Fruit fly (Drosophila melanogaster) whole organism, prepupa: ENCODE data around the gene N.

Source experiments
- Blimp-1 ChIP-seq: fragments of 200-800 bp; sonication (Bioruptor generic); optimal IDR thresholded peaks from 3 replicates; lab custom pipeline; 2017; ENCODE audit warnings: missing biosample characterization, missing genetic modification characterization, mild to moderate bottlenecking, moderate library complexity, missing genetic modification reagents
- CG10631 ChIP-seq: fragments of 200-800 bp; sonication (Bioruptor generic); optimal IDR thresholded peaks from 2 replicates; lab custom pipeline; 2016; ENCODE audit warnings: missing biosample characterization, missing genetic modification characterization
- CG10669 ChIP-seq: fragments of 200-800 bp; sonication (Bioruptor generic); optimal IDR thresholded peaks from 3 replicates; lab custom pipeline; 2018; ENCODE audit warnings: missing biosample characterization, mild to moderate bottlenecking, missing genetic modification characterization, moderate library complexity
- CG11294 ChIP-seq: fragments of 200-800 bp; sonication (Bioruptor generic); IDR thresholded peaks from 2 replicates; pipeline ENCODE4 v1.3.6; 2022; ENCODE audit warnings: missing biosample characterization, missing genetic modification characterization
- CG11762 ChIP-seq: fragments of 200-800 bp; sonication (Bioruptor generic); optimal IDR thresholded peaks from 3 replicates; lab custom pipeline; 2016; ENCODE audit warnings: missing biosample characterization, missing genetic modification characterization; ENCODE audit not compliant: insufficient read depth
- CG11902 ChIP-seq: fragments of 200-800 bp; sonication (Bioruptor generic); optimal IDR thresholded peaks from 3 replicates; lab custom pipeline; 2016; ENCODE audit warnings: missing biosample characterization, missing genetic modification characterization
- CG15336 ChIP-seq: fragments of 200-800 bp; sonication (Bioruptor generic); IDR thresholded peaks from 2 replicates; pipeline ENCODE4 v1.3.6; 2022; ENCODE audit warnings: missing biosample characterization, missing genetic modification characterization
- CG1621 ChIP-seq: fragments of 200-800 bp; sonication (Bioruptor generic); optimal IDR thresholded peaks from 3 replicates; lab custom pipeline; 2018; ENCODE audit warnings: missing biosample characterization, mild to moderate bottlenecking, missing genetic modification characterization
- CG3032 ChIP-seq: fragments of 200-800 bp; optimal IDR thresholded peaks from 2 replicates; lab custom pipeline; 2019; ENCODE audit warnings: missing biosample characterization, mild to moderate bottlenecking, missing genetic modification characterization, moderate library complexity
- CG31627 ChIP-seq: fragments of 200-800 bp; sonication (Bioruptor generic); optimal IDR thresholded peaks from 3 replicates; lab custom pipeline; 2016; ENCODE audit warnings: missing biosample characterization, missing genetic modification characterization
- CG32006 ChIP-seq: fragments of 200-800 bp; sonication (Bioruptor generic); optimal IDR thresholded peaks from 3 replicates; lab custom pipeline; 2017; ENCODE audit warnings: missing biosample characterization, mild to moderate bottlenecking, missing genetic modification characterization
- CG34406 ChIP-seq: fragments of 200-800 bp; sonication (Bioruptor generic); optimal IDR thresholded peaks from 3 replicates; lab custom pipeline; 2016; ENCODE audit warnings: missing biosample characterization, missing genetic modification characterization
- CG3919 ChIP-seq: fragments of 200-800 bp; sonication (Bioruptor generic); optimal IDR thresholded peaks from 3 replicates; lab custom pipeline; 2016; ENCODE audit warnings: missing biosample characterization, missing genetic modification characterization
- CG4318 ChIP-seq: fragments of 200-800 bp; sonication (Bioruptor generic); optimal IDR thresholded peaks from 3 replicates; lab custom pipeline; 2017; ENCODE audit warnings: missing biosample characterization, mild to moderate bottlenecking, missing genetic modification characterization
- CG6792 ChIP-seq: fragments of 200-800 bp; sonication (Bioruptor generic); optimal IDR thresholded peaks from 3 replicates; lab custom pipeline; 2016; ENCODE audit warnings: missing biosample characterization, missing genetic modification characterization
- CG6808 ChIP-seq: fragments of 200-800 bp; sonication (Bioruptor generic); optimal IDR thresholded peaks from 3 replicates; lab custom pipeline; 2017; ENCODE audit warnings: missing biosample characterization, missing genetic modification characterization, mild to moderate bottlenecking, moderate library complexity, missing genetic modification reagents
- CG6854 ChIP-seq: fragments of 200-800 bp; sonication (Bioruptor generic); optimal IDR thresholded peaks from 2 replicates; lab custom pipeline; 2017; ENCODE audit warnings: missing biosample characterization, mild to moderate bottlenecking, missing genetic modification characterization
- CG7368 ChIP-seq: fragments of 200-800 bp; sonication (Bioruptor generic); optimal IDR thresholded peaks from 3 replicates; lab custom pipeline; 2016; ENCODE audit warnings: missing biosample characterization, missing genetic modification characterization
- Eip75B ChIP-seq: fragments of 200-800 bp; sonication (Bioruptor generic); optimal IDR thresholded peaks from 3 replicates; lab custom pipeline; 2016; ENCODE audit warnings: missing biosample characterization, missing genetic modification characterization
- Eip78C ChIP-seq: fragments of 200-800 bp; sonication (Bioruptor generic); peaks from one replicate; lab custom pipeline; 2016; ENCODE audit warnings: missing biosample characterization, missing genetic modification characterization
- Eip93F ChIP-seq: fragments of 200-800 bp; sonication (Bioruptor generic); optimal IDR thresholded peaks from 2 replicates; lab custom pipeline; 2016; ENCODE audit warnings: missing biosample characterization, mild to moderate bottlenecking, missing genetic modification characterization
- Ets21C ChIP-seq: fragments of 200-800 bp; sonication (Bioruptor generic); optimal IDR thresholded peaks from 3 replicates; lab custom pipeline; 2016; ENCODE audit warnings: missing biosample characterization, missing genetic modification characterization
- Ets96B ChIP-seq: fragments of 200-800 bp; optimal IDR thresholded peaks from 2 replicates; lab custom pipeline; 2019; ENCODE audit warnings: missing biosample characterization, mild to moderate bottlenecking, missing genetic modification characterization, moderate library complexity
- Gug ChIP-seq: fragments of 200-800 bp; sonication (Bioruptor generic); IDR thresholded peaks from 2 replicates; pipeline ENCODE4 v1.3.6; 2022; ENCODE audit warnings: missing biosample characterization, missing genetic modification characterization
- Hr39 ChIP-seq: fragments of 200-800 bp; sonication (Bioruptor generic); optimal IDR thresholded peaks from 2 replicates; lab custom pipeline; 2016; ENCODE audit warnings: missing biosample characterization, missing genetic modification characterization
- Hr4 ChIP-seq: fragments of 200-800 bp; sonication (Bioruptor generic); optimal IDR thresholded peaks from 3 replicates; lab custom pipeline; 2016; ENCODE audit warnings: missing biosample characterization, missing genetic modification characterization
- Lpt ChIP-seq: fragments of 200-800 bp; sonication (Bioruptor generic); optimal IDR thresholded peaks from 3 replicates; lab custom pipeline; 2016; ENCODE audit warnings: missing biosample characterization, missing genetic modification characterization
- Met ChIP-seq: fragments of 200-800 bp; sonication (Bioruptor generic); optimal IDR thresholded peaks from 3 replicates; lab custom pipeline; 2016; ENCODE audit warnings: missing biosample characterization, missing genetic modification characterization
- OdsH ChIP-seq: fragments of 200-800 bp; sonication (Bioruptor generic); optimal IDR thresholded peaks from 3 replicates; lab custom pipeline; 2016; ENCODE audit warnings: missing biosample characterization, missing genetic modification characterization
- Smox ChIP-seq: fragments of 200-800 bp; sonication (Bioruptor generic); optimal IDR thresholded peaks from 3 replicates; lab custom pipeline; 2016; ENCODE audit warnings: missing biosample characterization, missing genetic modification characterization
- Sox102F ChIP-seq: fragments of 200-800 bp; sonication (Bioruptor generic); optimal IDR thresholded peaks from 2 replicates; lab custom pipeline; 2016; ENCODE audit warnings: missing biosample characterization, mild to moderate bottlenecking, missing genetic modification characterization
- Sox15 ChIP-seq: fragments of 200-800 bp; sonication (Bioruptor generic); optimal IDR thresholded peaks from 3 replicates; lab custom pipeline; 2016; ENCODE audit warnings: missing biosample characterization, missing genetic modification characterization
- achi ChIP-seq: fragments of 200-800 bp; sonication (Bioruptor generic); optimal IDR thresholded peaks from 3 replicates; lab custom pipeline; 2016; ENCODE audit warnings: missing biosample characterization, missing genetic modification characterization
- acj6 ChIP-seq: fragments of 200-800 bp; sonication (Bioruptor generic); optimal IDR thresholded peaks from 3 replicates; lab custom pipeline; 2016; ENCODE audit warnings: missing biosample characterization, missing genetic modification characterization
- dac ChIP-seq: fragments of 200-800 bp; sonication (Bioruptor generic); optimal IDR thresholded peaks from 2 replicates; lab custom pipeline; 2017; ENCODE audit warnings: missing biosample characterization, mild to moderate bottlenecking, missing genetic modification characterization
- eg ChIP-seq: fragments of 200-800 bp; sonication (Bioruptor generic); IDR thresholded peaks from 3 replicates; pipeline ENCODE4 v1.3.6; 2022; ENCODE audit warnings: missing biosample characterization, missing genetic modification characterization
- esn ChIP-seq: fragments of 200-800 bp; sonication (Bioruptor generic); optimal IDR thresholded peaks from 2 replicates; lab custom pipeline; 2016; ENCODE audit warnings: missing biosample characterization, mild to moderate bottlenecking, missing genetic modification characterization, moderate library complexity
- fd59A ChIP-seq: fragments of 200-800 bp; sonication (Bioruptor generic); optimal IDR thresholded peaks from 2 replicates; lab custom pipeline; 2017; ENCODE audit warnings: missing biosample characterization, mild to moderate bottlenecking, missing genetic modification characterization, missing genetic modification reagents
- fkh ChIP-seq: fragments of 200-800 bp; sonication (Bioruptor generic); optimal IDR thresholded peaks from 3 replicates; lab custom pipeline; 2017; ENCODE audit warnings: missing biosample characterization, mild to moderate bottlenecking, missing genetic modification characterization, moderate library complexity
- lz ChIP-seq: fragments of 200-800 bp; sonication (Bioruptor generic); optimal IDR thresholded peaks from 3 replicates; lab custom pipeline; 2016; ENCODE audit warnings: missing biosample characterization, missing genetic modification characterization
- net ChIP-seq: fragments of 200-800 bp; sonication (Bioruptor generic); optimal IDR thresholded peaks from 3 replicates; lab custom pipeline; 2016; ENCODE audit warnings: missing biosample characterization, missing genetic modification characterization
- pdm3 ChIP-seq: fragments of 200-800 bp; sonication (Bioruptor generic); optimal IDR thresholded peaks from 3 replicates; lab custom pipeline; 2016; ENCODE audit warnings: missing biosample characterization, missing genetic modification characterization
- salr ChIP-seq, 2 experiments: fragments of 200-800 bp; sonication (Bioruptor generic); optimal IDR thresholded peaks; 3 replicates each; lab custom pipeline; 2016 to 2018; ENCODE audit warnings: missing biosample characterization in 2 of 2, missing genetic modification characterization in 2 of 2, mild to moderate bottlenecking in 1 of 2
- spab ChIP-seq: fragments of 200-800 bp; sonication (Bioruptor generic); optimal IDR thresholded peaks from 2 replicates; lab custom pipeline; 2017; ENCODE audit warnings: missing biosample characterization, mild to moderate bottlenecking, missing genetic modification characterization, missing genetic modification reagents
- ss ChIP-seq, 2 experiments: fragments of 200-800 bp; sonication (Bioruptor generic); optimal IDR thresholded peaks; 2 replicates in 1 of 2; 3 replicates in 1 of 2; lab custom pipeline; 2017 to 2018; ENCODE audit warnings: mild to moderate bottlenecking in 2 of 2, missing biosample characterization in 2 of 2, missing genetic modification characterization in 2 of 2, moderate library complexity in 1 of 2
- svp ChIP-seq: fragments of 200-800 bp; sonication (Bioruptor generic); peaks from one replicate; lab custom pipeline; 2016; ENCODE audit warnings: missing biosample characterization, missing genetic modification characterization
- vri ChIP-seq: fragments of 200-800 bp; sonication (Bioruptor generic); optimal IDR thresholded peaks from 3 replicates; lab custom pipeline; 2016; ENCODE audit warnings: missing biosample characterization, mild to moderate bottlenecking, missing genetic modification characterization

N gene

dm6 chrX:3134383-3135101, at the start of gene N (continued):
- TF ChIP-seq CG3919 = peak; percentile 39
- TF ChIP-seq Hr39 = peak; percentile 50
- TF ChIP-seq CG6808 (GFP tag; lab: Kevin White, UChicago) = no peak
- TF ChIP-seq Eip75B (GFP tag; lab: Kevin White, UChicago) = peak; percentile 34
- peak; percentile 50 for TF ChIP-seq Lpt (GFP tag; lab: Kevin White, UChicago)
- no peak for TF ChIP-seq Gug (GFP tag; lab: Robert Waterston, UW)
- peak; percentile 52 for TF ChIP-seq CG6854 (GFP tag; lab: Kevin White, UChicago)
- TF ChIP-seq CG10669 = peak; percentile 19
- TF ChIP-seq Met = peak; percentile 52

- TF ChIP-seq esn (GFP tag; lab: Kevin White, UChicago) (peak; percentile 73), CG7368 (GFP tag; lab: Kevin White, UChicago) (peak; percentile 39), spab (GFP tag; lab: Kevin White, UChicago) (peak; percentile 2), achi (GFP tag; lab: Kevin White, UChicago) (peak; percentile 58), OdsH (GFP tag; lab: Kevin White, UChicago) (peak; percentile 63), vri (GFP tag; lab: Kevin White, UChicago) (peak; percentile 12), CG6792 (peak; percentile 64), CG11762 (GFP tag; lab: Kevin White, UChicago) (no peak), salr (GFP tag; optimal IDR thresholded peaks at IDR 0.05; lab: Kevin White, UChicago) (peak; percentile 34 to 37), Eip93F (GFP tag; lab: Kevin White, UChicago) (no peak), Eip78C (GFP tag; lab: Kevin White, UChicago) (peak; percentile 88), Blimp-1 (no peak), Sox15 (GFP tag; lab: Kevin White, UChicago) (peak; percentile 24), net (GFP tag; lab: Kevin White, UChicago) (peak; percentile 40), eg (peak; percentile 53; the same call in 2 of the 3 replicates), Smox (GFP tag; lab: Kevin White, UChicago) (peak; percentile 61), CG4318 (GFP tag; lab: Kevin White, UChicago) (peak; percentile 21), lz (GFP tag; lab: Kevin White, UChicago) (peak; percentile 70), CG3032 (tag; lab: Kevin White, UChicago) (peak; percentile 20), CG32006 (GFP tag; lab: Kevin White, UChicago) (peak; percentile 46), CG10669 (peak; percentile 29), Sox102F (GFP tag; lab: Kevin White, UChicago) (peak; percentile 56), Ets21C (GFP tag; lab: Kevin White, UChicago) (peak; percentile 58), CG6854 (GFP tag; lab: Kevin White, UChicago) (no peak), svp (GFP tag; lab: Kevin White, UChicago) (peak; percentile 87), CG6808 (GFP tag; lab: Kevin White, UChicago) (peak; percentile 31), Gug (GFP tag; lab: Robert Waterston, UW) (peak; percentile 57), CG11294 (GFP tag; lab: Robert Waterston, UW) (0 out of 2 replicates have a peak, but pooled peaks have one; percentile 29), fd59A (peak; percentile 49), Eip75B (GFP tag; lab: Kevin White, UChicago) (peak; percentile 69), CG3919 (peak; percentile 54), CG11902 (GFP tag; lab: Kevin White, UChicago) (peak; percentile 23), CG15336 (GFP tag; lab: Robert Waterston, UW) (0 out of 2 replicates have a peak, but pooled peaks have one; percentile 27), fkh (GFP tag; lab: Kevin White, UChicago) (no peak), CG1621 (tag; lab: Kevin White, UChicago) (peak; percentile 42), Lpt (GFP tag; lab: Kevin White, UChicago) (peak; percentile 47), Ets96B (tag; lab: Kevin White, UChicago) (no peak), CG31627 (GFP tag; lab: Kevin White, UChicago) (peak; percentile 77), CG10631 (peak; percentile 72), CG34406 (GFP tag; lab: Kevin White, UChicago) (peak; percentile 61), Hr4 (peak; percentile 5), dac (GFP tag; lab: Kevin White, UChicago) (peak; percentile 10), pdm3 (GFP tag; lab: Kevin White, UChicago) (peak; percentile 75), ss (GFP tag; optimal IDR thresholded peaks at IDR 0.05; lab: Kevin White, UChicago) (peak; percentile 10 to 39), acj6 (GFP tag; lab: Kevin White, UChicago) (peak; percentile 66)
Measured at dm6 chrX:3085839-3086238, 48.8 kb upstream of the N start.
